Fruit fly (Drosophila melanogaster): Measurements from ENCODE around the gene Cnot4.

Gene Cnot4

dm6 chr2L:10405008-10405654, 8.6 kb downstream of the Cnot4 start, which contains the start of the genes CG17768, LSm-4 and Ir31a:
CG17768 (minus strand) TSS chr2L:10405203.
LSm-4 (minus strand) TSS chr2L:10405203.
Ir31a (plus strand) TSS chr2L:10405565.
- TF ChIP-seq EcR (GFP tag; optimal IDR thresholded peaks at IDR 0.05) (no peak), usp (GFP tag; optimal IDR thresholded peaks at IDR 0.05) (no peak), CG8478 (optimal IDR thresholded peaks at IDR 0.05) (no peak), Dll (optimal IDR thresholded peaks at IDR 0.05) (no peak), psq (optimal IDR thresholded peaks at IDR 0.05) (no peak)

- TF ChIP-seq pan (optimal IDR thresholded peaks at IDR 0.05), result no peak
- TF ChIP-seq psq (optimal IDR thresholded peaks at IDR 0.05), result no peak
- no peak for TF ChIP-seq EcR (GFP tag; optimal IDR thresholded peaks at IDR 0.05)
- TF ChIP-seq CG8478 (optimal IDR thresholded peaks at IDR 0.05), result no peak
- no peak for TF ChIP-seq Dll (optimal IDR thresholded peaks at IDR 0.05)
- no peak for TF ChIP-seq usp (GFP tag; optimal IDR thresholded peaks at IDR 0.05)
Measured at dm6 chr2L:10408122-10408576, 11.6 kb downstream of the Cnot4 start, which contains the start of the genes Ip259 and RpS27A. Ip259 (plus strand) TSS chr2L:10408352. RpS27A (plus strand) TSS chr2L:10408352.

dm6 chr2L:10413251-10414127, 17.0 kb downstream of the Cnot4 start, which contains the start of the genes CG5355 and Klp31E:
CG5355 (minus strand) TSS chr2L:10413463.
Klp31E (plus strand) TSS chr2L:10414017.
- TF ChIP-seq Dll (optimal IDR thresholded peaks at IDR 0.05), result no peak
- TF ChIP-seq pan (optimal IDR thresholded peaks at IDR 0.05), result no peak
- no peak for TF ChIP-seq CG8478 (optimal IDR thresholded peaks at IDR 0.05)
- TF ChIP-seq EcR (GFP tag; optimal IDR thresholded peaks at IDR 0.05), result no peak
- no peak for TF ChIP-seq psq (optimal IDR thresholded peaks at IDR 0.05)
- no peak for TF ChIP-seq usp (GFP tag; optimal IDR thresholded peaks at IDR 0.05)

dm6 chr2L:10418981-10419380, 22.5 kb downstream of the Cnot4 start, which contains the start of gene RfC3:
RfC3 (plus strand) TSS chr2L:10419190.
- TF ChIP-seq pan (optimal IDR thresholded peaks at IDR 0.05), result no peak
- TF ChIP-seq CG8478 (optimal IDR thresholded peaks at IDR 0.05), result no peak
- TF ChIP-seq Dll (optimal IDR thresholded peaks at IDR 0.05), result no peak
- TF ChIP-seq EcR (GFP tag; optimal IDR thresholded peaks at IDR 0.05), result no peak

- no peak for TF ChIP-seq pan (optimal IDR thresholded peaks at IDR 0.05)
- no peak for TF ChIP-seq usp (GFP tag; optimal IDR thresholded peaks at IDR 0.05)
- TF ChIP-seq Dll (optimal IDR thresholded peaks at IDR 0.05), result no peak
- no peak for TF ChIP-seq CG8478 (optimal IDR thresholded peaks at IDR 0.05)
- TF ChIP-seq EcR (GFP tag; optimal IDR thresholded peaks at IDR 0.05), result no peak
- TF ChIP-seq psq (optimal IDR thresholded peaks at IDR 0.05), result no peak
Measured at dm6 chr2L:10422643-10423606, 26.4 kb downstream of the Cnot4 start, which contains the start of the genes pie and Wdfy2. pie (minus strand) TSS chr2L:10422780. Wdfy2 (plus strand) TSS chr2L:10423291.

dm6 chr2L:10425599-10425998, 29.1 kb downstream of the Cnot4 start:
- TF ChIP-seq Dll (optimal IDR thresholded peaks at IDR 0.05) (no peak), usp (GFP tag; optimal IDR thresholded peaks at IDR 0.05) (no peak), pan (optimal IDR thresholded peaks at IDR 0.05) (no peak), EcR (GFP tag; optimal IDR thresholded peaks at IDR 0.05) (no peak), psq (optimal IDR thresholded peaks at IDR 0.05) (no peak), CG8478 (optimal IDR thresholded peaks at IDR 0.05) (no peak)

dm6 chr2L:10426534-10427048, 30.1 kb downstream of the Cnot4 start, which contains the start of the genes SmB and KdelR:
SmB (minus strand) TSS chr2L:10426627.
KdelR (plus strand) TSS chr2L:10426887.
- TF ChIP-seq usp (GFP tag; optimal IDR thresholded peaks at IDR 0.05) (no peak), Dll (optimal IDR thresholded peaks at IDR 0.05) (no peak), EcR (GFP tag; optimal IDR thresholded peaks at IDR 0.05) (no peak), psq (optimal IDR thresholded peaks at IDR 0.05) (no peak), CG8478 (optimal IDR thresholded peaks at IDR 0.05) (no peak), pan (optimal IDR thresholded peaks at IDR 0.05) (no peak)

- TF ChIP-seq psq (optimal IDR thresholded peaks at IDR 0.05) (no peak), EcR (GFP tag; optimal IDR thresholded peaks at IDR 0.05) (no peak), usp (GFP tag; optimal IDR thresholded peaks at IDR 0.05) (no peak), pan (optimal IDR thresholded peaks at IDR 0.05) (no peak), Dll (optimal IDR thresholded peaks at IDR 0.05) (no peak), CG8478 (optimal IDR thresholded peaks at IDR 0.05) (no peak)
Measured at dm6 chr2L:10428528-10428927, 32.0 kb downstream of the Cnot4 start, which contains the start of gene CG5188. CG5188 (plus strand) TSS chr2L:10428829.

- TF ChIP-seq usp (GFP tag; optimal IDR thresholded peaks at IDR 0.05) (no peak), pan (optimal IDR thresholded peaks at IDR 0.05) (no peak), EcR (GFP tag; optimal IDR thresholded peaks at IDR 0.05) (no peak), Dll (optimal IDR thresholded peaks at IDR 0.05) (no peak), CG8478 (optimal IDR thresholded peaks at IDR 0.05) (no peak), psq (optimal IDR thresholded peaks at IDR 0.05) (no peak)
Measured at dm6 chr2L:10430802-10431476, 34.4 kb downstream of the Cnot4 start, which contains the start of the genes Bug22 and TfIIB. Bug22 (minus strand) TSS chr2L:10430918. TfIIB (plus strand) TSS chr2L:10431338.
